Fruit fly (Drosophila melanogaster): ENCODE results near the gene CG10561.

The CG10561 gene

dm6 chr2L:19096361-19096760 is 17.8 kb upstream of the CG10561 start (continued):
- no peak for TF ChIP-seq Abd-B (GFP tag; optimal IDR thresholded peaks at IDR 0.05)
- no peak for TF ChIP-seq ac (GFP tag; optimal IDR thresholded peaks at IDR 0.05)
- TF ChIP-seq nerfin-1 (tag; optimal IDR thresholded peaks at IDR 0.05), result no peak
- no peak for TF ChIP-seq CG12219 (GFP tag; optimal IDR thresholded peaks at IDR 0.05)
- TF ChIP-seq ERR (GFP tag; optimal IDR thresholded peaks at IDR 0.05), result no peak
- TF ChIP-seq sens-2 (GFP tag; IDR thresholded peaks at IDR 0.05), result peak; percentile 71
- no peak for TF ChIP-seq CG11560 (tag; IDR thresholded peaks at IDR 0.05)
- no peak for TF ChIP-seq CG3838 (GFP tag; optimal IDR thresholded peaks at IDR 0.05)
- no peak for TF ChIP-seq slp2 (GFP tag; optimal IDR thresholded peaks at IDR 0.05)
- TF ChIP-seq CG7357 (GFP tag; IDR thresholded peaks at IDR 0.05), result no peak
- TF ChIP-seq CG14965 (GFP tag; optimal IDR thresholded peaks at IDR 0.05; ENCODE audit: borderline replicate concordance), result no peak
- TF ChIP-seq CG6813 (GFP tag; optimal IDR thresholded peaks at IDR 0.05), result no peak
- no peak for TF ChIP-seq CG6854 (GFP tag; optimal IDR thresholded peaks at IDR 0.05)
- no peak for TF ChIP-seq oc (tag; optimal IDR thresholded peaks at IDR 0.05)
- TF ChIP-seq wor (GFP tag; IDR thresholded peaks at IDR 0.05), result no peak
- peak; percentile 25 for TF ChIP-seq Med (GFP tag)
- no peak for TF ChIP-seq schlank (tag; optimal IDR thresholded peaks at IDR 0.05)
- no peak for TF ChIP-seq salm (tag; optimal IDR thresholded peaks at IDR 0.05)
- no peak for TF ChIP-seq zen (tag; optimal IDR thresholded peaks at IDR 0.05)
- TF ChIP-seq CG11696 (GFP tag; IDR thresholded peaks at IDR 0.05), result no peak
- TF ChIP-seq CG15073 (GFP tag; optimal IDR thresholded peaks at IDR 0.05), result no peak
- no peak for TF ChIP-seq CG8281 (tag; optimal IDR thresholded peaks at IDR 0.05)
- no peak for TF ChIP-seq lov (optimal IDR thresholded peaks at IDR 0.05)
- no peak for TF ChIP-seq lov (GFP tag; IDR thresholded peaks at IDR 0.05)
- no peak for TF ChIP-seq gsb-n (tag; optimal IDR thresholded peaks at IDR 0.05)
- no peak for TF ChIP-seq CG14441 (GFP tag; IDR thresholded peaks at IDR 0.05)
- TF ChIP-seq MESR4 (GFP tag; optimal IDR thresholded peaks at IDR 0.05), result no peak
- no peak for TF ChIP-seq pho (GFP tag; optimal IDR thresholded peaks at IDR 0.05)
- TF ChIP-seq cg (GFP tag; optimal IDR thresholded peaks at IDR 0.05), result peak; percentile 7
- no peak for TF ChIP-seq Aef1 (GFP tag; IDR thresholded peaks at IDR 0.05)
- no peak for TF ChIP-seq mam (GFP tag; optimal IDR thresholded peaks at IDR 0.05)
- no peak for TF ChIP-seq eyg (GFP tag; optimal IDR thresholded peaks at IDR 0.05)
- TF ChIP-seq CG2120 (GFP tag; optimal IDR thresholded peaks at IDR 0.05), result no peak
- no peak for TF ChIP-seq Hr51 (GFP tag; optimal IDR thresholded peaks at IDR 0.05)
- no peak for TF ChIP-seq CG17802 (tag; optimal IDR thresholded peaks at IDR 0.05)
- no peak for TF ChIP-seq dmrt11E (tag; optimal IDR thresholded peaks at IDR 0.05)
- no peak for TF ChIP-seq pros (GFP tag; optimal IDR thresholded peaks at IDR 0.05)
- no peak for TF ChIP-seq jumu (GFP tag; optimal IDR thresholded peaks at IDR 0.05)
- 0 out of 3 replicates have a peak, but pooled peaks have one; percentile 27 for TF ChIP-seq gce (GFP tag; IDR thresholded peaks at IDR 0.05)
- TF ChIP-seq grn (GFP tag; optimal IDR thresholded peaks at IDR 0.05), result peak; percentile 80
- peak; percentile 92 for TF ChIP-seq twi (tag; optimal IDR thresholded peaks at IDR 0.05)
- TF ChIP-seq croc (GFP tag; conservative IDR thresholded peaks at IDR 0.05), result no peak
- TF ChIP-seq Awh (GFP tag; IDR thresholded peaks at IDR 0.05), result no peak
- no peak for TF ChIP-seq chm (GFP tag; IDR thresholded peaks at IDR 0.05)
- no peak for TF ChIP-seq al (GFP tag; IDR thresholded peaks at IDR 0.05)
- no peak for TF ChIP-seq stwl (tag; optimal IDR thresholded peaks at IDR 0.05)
- no peak for TF ChIP-seq MBD-R2 (GFP tag; IDR thresholded peaks at IDR 0.05)
- no peak for TF ChIP-seq en (GFP tag; optimal IDR thresholded peaks at IDR 0.05)
- TF ChIP-seq otp (GFP tag; IDR thresholded peaks at IDR 0.05), result no peak
- TF ChIP-seq pnt (GFP tag; optimal IDR thresholded peaks at IDR 0.05), result no peak
- TF ChIP-seq exex (tag; optimal IDR thresholded peaks at IDR 0.05), result peak; percentile 60
- no peak for TF ChIP-seq hkb (optimal IDR thresholded peaks at IDR 0.05)
- TF ChIP-seq hkb (GFP tag; IDR thresholded peaks at IDR 0.05), result no peak

Measured in whole organism, embryonic.